Worm (Caenorhabditis elegans) whole organism, L4 larva: ENCODE data around the gene smf-2.

ENCODE experiments used
- F26F4.8 ChIP-seq: fragments of 200-800 bp; sonication (Bioruptor generic); conservative IDR thresholded peaks from 2 replicates; pipeline ENCODE4 v1.3.6; 2022; ENCODE audit warnings: missing genetic modification characterization, missing compliant biosample characterization
- ZK337.2 ChIP-seq: fragments of 200-800 bp; sonication (Bioruptor generic); IDR thresholded peaks from 2 replicates; pipeline ENCODE4 v1.3.6; 2022; ENCODE audit warnings: missing genetic modification reagents, missing genetic modification characterization, missing compliant biosample characterization
- aha-1 ChIP-seq: fragments of 150-350 bp; peaks from one replicate; lab custom pipeline; 2014; ENCODE audit warnings: missing biosample characterization, missing genetic modification characterization
- ceh-62 ChIP-seq: sonication (generic microtip); optimal IDR thresholded peaks from 2 replicates; lab custom pipeline; 2017; ENCODE audit warnings: missing biosample characterization, missing genetic modification characterization
- daf-12 ChIP-seq: fragments of 150-350 bp; optimal IDR thresholded peaks from 2 replicates; lab custom pipeline; 2014; ENCODE audit warnings: missing biosample characterization, missing genetic modification reagents, missing genetic modification characterization
- daf-16 ChIP-seq, 3 experiments: sonication (generic microtip); optimal IDR thresholded peaks; 2 replicates each; lab custom pipeline; 2016 to 2017; ENCODE audit warnings: missing genetic modification characterization in 3 of 3, missing genetic modification reagents in 3 of 3, mild to moderate bottlenecking in 2 of 3, missing compliant biosample characterization in 2 of 3, missing biosample characterization in 1 of 3, moderate library complexity in 1 of 3
- daf-8 ChIP-seq: fragments of 200-800 bp; sonication (Bioruptor generic); IDR thresholded peaks from 2 replicates; pipeline ENCODE4 v1.3.6; 2022; ENCODE audit warnings: missing genetic modification characterization, missing compliant biosample characterization
- dmd-6 ChIP-seq: fragments of 200-800 bp; sonication (Bioruptor generic); IDR thresholded peaks from 2 replicates; pipeline ENCODE4 v1.3.6; 2022; ENCODE audit warnings: missing genetic modification reagents, missing genetic modification characterization, missing compliant biosample characterization
- dve-1 ChIP-seq: sonication (generic microtip); optimal IDR thresholded peaks from 2 replicates; lab custom pipeline; 2017; ENCODE audit warnings: antibody characterized with exemption, mild to moderate bottlenecking, missing genetic modification characterization, missing compliant biosample characterization; ENCODE audit not compliant: insufficient read depth
- egl-27 ChIP-seq: sonication (generic microtip); optimal IDR thresholded peaks from 3 replicates; lab custom pipeline; 2017; ENCODE audit warnings: missing biosample characterization, missing genetic modification reagents, missing genetic modification characterization
- hif-1 ChIP-seq, 2 experiments: sonication (generic microtip); optimal IDR thresholded peaks; 2 replicates each; lab custom pipeline; 2016 to 2017; ENCODE audit warnings: missing compliant biosample characterization in 2 of 2, missing genetic modification characterization in 2 of 2, missing genetic modification reagents in 2 of 2, missing genotype in 2 of 2, mild to moderate bottlenecking in 1 of 2
- hlh-11 ChIP-seq: fragments of 200-800 bp; sonication (Bioruptor generic); optimal IDR thresholded peaks from 2 replicates; lab custom pipeline; 2018; ENCODE audit warnings: mild to moderate bottlenecking, missing genetic modification characterization, missing compliant biosample characterization
- hlh-30 ChIP-seq: sonication (generic microtip); optimal IDR thresholded peaks from 2 replicates; lab custom pipeline; 2017; ENCODE audit warnings: antibody characterized with exemption, mild to moderate bottlenecking, missing genetic modification characterization, missing compliant biosample characterization; ENCODE audit not compliant: insufficient read depth
- lin-38 ChIP-seq: fragments of 200-800 bp; sonication (Bioruptor generic); IDR thresholded peaks from 2 replicates; pipeline ENCODE4 v1.3.6; 2022; ENCODE audit warnings: missing genetic modification reagents, missing genetic modification characterization, missing compliant biosample characterization
- lsy-2 ChIP-seq, 2 experiments: fragments of 150-350 bp in 1 of 2; sonication (generic microtip) in 1 of 2; optimal IDR thresholded peaks; 2 replicates each; lab custom pipeline; 2014 to 2017; ENCODE audit warnings: missing biosample characterization in 2 of 2, missing genetic modification characterization in 2 of 2
- madf-9 ChIP-seq: fragments of 200-800 bp; sonication (Bioruptor generic); conservative IDR thresholded peaks from 2 replicates; pipeline ENCODE4 v1.3.6; 2022; ENCODE audit warnings: missing genetic modification reagents, missing genetic modification characterization, missing compliant biosample characterization
- mdl-1 ChIP-seq, 2 experiments: fragments of 150-350 bp in 1 of 2; sonication (generic microtip) in 1 of 2; optimal IDR thresholded peaks; 2 replicates each; lab custom pipeline; 2014 to 2017; ENCODE audit warnings: missing biosample characterization in 2 of 2, missing genetic modification characterization in 2 of 2
- mdt-29 ChIP-seq: fragments of 200-800 bp; sonication (Bioruptor generic); IDR thresholded peaks from 2 replicates; pipeline ENCODE4 v1.3.6; 2022; ENCODE audit warnings: missing genetic modification reagents, missing genetic modification characterization, missing compliant biosample characterization
- mep-1 ChIP-seq: fragments of 150-350 bp; sonication (generic microtip); optimal IDR thresholded peaks from 3 replicates; lab custom pipeline; 2014; ENCODE audit warnings: missing biosample characterization, missing genetic modification characterization
- mes-2 ChIP-seq: sonication (generic microtip); optimal IDR thresholded peaks from 2 replicates; lab custom pipeline; 2016; ENCODE audit warnings: missing genotype, mild to moderate bottlenecking, missing genetic modification characterization, missing compliant biosample characterization; ENCODE audit not compliant: poor library complexity, severe bottlenecking
- mxl-2 ChIP-seq: fragments of 200-800 bp; sonication (Bioruptor generic); conservative IDR thresholded peaks from 2 replicates; pipeline ENCODE4 v1.3.6; 2022; ENCODE audit warnings: missing genetic modification reagents, missing genetic modification characterization, missing compliant biosample characterization
- mxl-3 ChIP-seq: fragments of 200-800 bp; sonication (Bioruptor generic); optimal IDR thresholded peaks from 2 replicates; lab custom pipeline; 2018; ENCODE audit warnings: mild to moderate bottlenecking, missing genetic modification characterization, missing compliant biosample characterization
- nhr-10 ChIP-seq: fragments of 150-350 bp; optimal IDR thresholded peaks from 2 replicates; lab custom pipeline; 2014; ENCODE audit warnings: missing biosample characterization, missing genetic modification characterization
- nhr-102 ChIP-seq: sonication (generic microtip); optimal IDR thresholded peaks from 2 replicates; lab custom pipeline; 2016; ENCODE audit warnings: mild to moderate bottlenecking, missing genetic modification characterization, moderate library complexity, missing compliant biosample characterization
- nhr-11 ChIP-seq: fragments of 150-350 bp; optimal IDR thresholded peaks from 2 replicates; lab custom pipeline; 2014; ENCODE audit warnings: missing biosample characterization, missing genetic modification characterization
- nhr-111 ChIP-seq: fragments of 200-800 bp; sonication (Bioruptor generic); optimal IDR thresholded peaks from 2 replicates; lab custom pipeline; 2018; ENCODE audit warnings: mild to moderate bottlenecking, missing genetic modification characterization, missing compliant biosample characterization
- nhr-28 ChIP-seq: fragments of 150-350 bp; optimal IDR thresholded peaks from 2 replicates; lab custom pipeline; 2014; ENCODE audit warnings: missing biosample characterization, missing genetic modification characterization
- nhr-48 ChIP-seq: sonication (generic microtip); optimal IDR thresholded peaks from 2 replicates; lab custom pipeline; 2016; ENCODE audit warnings: mild to moderate bottlenecking, missing genetic modification characterization, missing compliant biosample characterization
- pha-4 ChIP-seq, 2 experiments: fragments of 150-350 bp in 1 of 2; fragments of 200-800 bp in 1 of 2; sonication (Bioruptor generic) in 1 of 2; IDR thresholded peaks in 1 of 2; optimal IDR thresholded peaks in 1 of 2; 2 replicates each; pipeline versions ENCODE4 v1.3.6 to Lab custom; 2014 to 2022; ENCODE audit warnings: missing genetic modification characterization in 2 of 2, missing genetic modification reagents in 2 of 2, missing biosample characterization in 1 of 2, missing compliant biosample characterization in 1 of 2
- spr-3 ChIP-seq: fragments of 200-800 bp; sonication (Bioruptor generic); optimal IDR thresholded peaks from 2 replicates; lab custom pipeline; 2018; ENCODE audit warnings: mild to moderate bottlenecking, missing genetic modification characterization, missing compliant biosample characterization
- unc-62 ChIP-seq, 3 experiments: fragments of 150-350 bp in 1 of 3; sonication (generic microtip); optimal IDR thresholded peaks in 2 of 3; peaks in 1 of 3; 1 replicate in 1 of 3; 2 replicates in 2 of 3; lab custom pipeline; 2014 to 2017; ENCODE audit warnings: missing biosample characterization in 3 of 3, missing genetic modification characterization in 3 of 3, missing genetic modification reagents in 3 of 3, missing genotype in 1 of 3
- zag-1 ChIP-seq: fragments of 150-350 bp; optimal IDR thresholded peaks from 2 replicates; lab custom pipeline; 2014; ENCODE audit warnings: missing biosample characterization, missing genetic modification characterization
- zfp-2 ChIP-seq: sonication (generic microtip); optimal IDR thresholded peaks from 2 replicates; lab custom pipeline; 2016; ENCODE audit warnings: mild to moderate bottlenecking, missing genetic modification characterization, missing compliant biosample characterization
- zip-11 ChIP-seq: fragments of 200-800 bp; sonication (Bioruptor generic); IDR thresholded peaks from 2 replicates; pipeline ENCODE4 v1.3.6; 2022; ENCODE audit warnings: missing genetic modification characterization, missing compliant biosample characterization
- zip-2 ChIP-seq: fragments of 150-350 bp; optimal IDR thresholded peaks from 2 replicates; lab custom pipeline; 2014; ENCODE audit warnings: missing biosample characterization, missing genetic modification characterization
- ztf-11 ChIP-seq: fragments of 150-350 bp; optimal IDR thresholded peaks from 2 replicates; lab custom pipeline; 2014; ENCODE audit warnings: missing biosample characterization, missing genetic modification characterization

Gene smf-2

ce11 chrX:6735494-6735893 is 17.0 kb upstream of the smf-2 start:
- TF ChIP-seq madf-9 (GFP tag; lab: Robert Waterston, UW) = no peak
- TF ChIP-seq zfp-2 (tag; lab: Kevin White, UChicago) = no peak
- TF ChIP-seq daf-12 (tag; lab: Kevin White, UChicago) = no peak
- TF ChIP-seq zag-1 (tag; lab: Kevin White, UChicago) = no peak
- TF ChIP-seq hlh-11 = peak; percentile 66
- TF ChIP-seq nhr-102 = peak; percentile 17
- TF ChIP-seq nhr-11 = peak; percentile 46
- no peak for TF ChIP-seq ceh-62 (tag; lab: Kevin White, UChicago)
- peak in 1 of 2 experiments; percentile 91 for TF ChIP-seq daf-16 (GFP tag; optimal IDR thresholded peaks at IDR 0.05; lab: Kevin White, UChicago)
- peak; percentile 23 for TF ChIP-seq daf-16 (tag; optimal IDR thresholded peaks at IDR 0.05; lab: Kevin White, UChicago)
- peak in 1 of 2 experiments; percentile 54 for TF ChIP-seq hif-1 (tag; optimal IDR thresholded peaks at IDR 0.05; lab: Kevin White, UChicago)
- TF ChIP-seq nhr-111 (GFP tag; lab: Kevin White, UChicago) = no peak
- TF ChIP-seq mdt-29 (GFP tag; lab: Robert Waterston, UW) = 0 out of 2 replicates have a peak, but pooled peaks have one; percentile 13
- TF ChIP-seq nhr-28 (tag; lab: Kevin White, UChicago) = peak; percentile 3
- TF ChIP-seq egl-27 (tag; lab: Kevin White, UChicago) = no peak
- TF ChIP-seq dve-1 = peak; percentile 60
- TF ChIP-seq aha-1 (tag; lab: Kevin White, UChicago) = peak; percentile 44
- TF ChIP-seq hlh-30 (tag; lab: Kevin White, UChicago) = peak; percentile 95
- peak; percentile 48 for TF ChIP-seq mxl-3 (GFP tag; lab: Kevin White, UChicago)
- no peak for TF ChIP-seq lin-38 (GFP tag; lab: Robert Waterston, UW)
- peak in 1 of 2 experiments; percentile 40 for TF ChIP-seq lsy-2 (tag; optimal IDR thresholded peaks at IDR 0.05; lab: Kevin White, UChicago)
- no peak for TF ChIP-seq mep-1 (tag; lab: Kevin White, UChicago)
- TF ChIP-seq unc-62 (GFP tag; optimal IDR thresholded peaks at IDR 0.05 in 1 of 2; lab: Kevin White, UChicago) = peak in 1 of 2 experiments; percentile 59
- TF ChIP-seq unc-62 (tag; optimal IDR thresholded peaks at IDR 0.05; lab: Kevin White, UChicago) = no peak
- TF ChIP-seq ZK337.2 (GFP tag; lab: Robert Waterston, UW) = no peak
- peak; percentile 64 for TF ChIP-seq nhr-48 (tag; lab: Kevin White, UChicago)
- TF ChIP-seq mdl-1 (tag; optimal IDR thresholded peaks at IDR 0.05; lab: Kevin White, UChicago) = peak; percentile 50 to 91
- TF ChIP-seq dmd-6 (GFP tag; lab: Robert Waterston, UW) = peak; percentile 41; the same call in 1 of the 2 replicates

DNA sequence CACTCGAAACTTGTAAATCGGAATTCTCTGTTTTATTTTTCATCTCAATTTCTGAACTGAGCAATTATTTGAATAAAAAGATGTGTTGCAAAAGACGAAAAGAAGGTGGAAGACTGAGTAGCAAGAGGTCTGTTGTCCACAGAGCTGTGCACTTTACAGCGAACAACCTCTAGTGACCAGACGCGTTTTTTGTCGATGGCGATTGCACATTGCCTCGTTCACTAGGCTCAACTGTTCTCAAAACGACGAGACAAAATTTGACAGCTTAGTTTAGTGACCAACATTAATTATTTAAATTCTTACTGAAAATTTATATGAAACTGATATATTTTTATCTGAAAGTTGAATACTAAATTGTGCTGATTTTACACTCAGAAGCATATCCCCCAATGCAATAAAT is 14.7 kb upstream of the smf-2 start, which contains the start of gene R03E9.2:
Gene R03E9.2 (minus strand): TSS at position 101 of the 400 bp plus-strand sequence.
- no peak for TF ChIP-seq unc-62 (GFP tag; optimal IDR thresholded peaks at IDR 0.05 in 1 of 2; lab: Kevin White, UChicago)
- no peak for TF ChIP-seq unc-62 (tag; optimal IDR thresholded peaks at IDR 0.05; lab: Kevin White, UChicago)

- peak; percentile 41 to 98 for TF ChIP-seq mdl-1 (tag; optimal IDR thresholded peaks at IDR 0.05; lab: Kevin White, UChicago)
- no peak for TF ChIP-seq mxl-2
- peak; percentile 45 for TF ChIP-seq lin-38 (GFP tag; lab: Robert Waterston, UW)
- TF ChIP-seq zag-1 (tag; lab: Kevin White, UChicago) = no peak
- peak; percentile 41 for TF ChIP-seq mep-1 (tag; lab: Kevin White, UChicago)
- TF ChIP-seq zip-11 (GFP tag; lab: Robert Waterston, UW) = no peak
- no peak for TF ChIP-seq nhr-48 (tag; lab: Kevin White, UChicago)
- TF ChIP-seq daf-16 (GFP tag; optimal IDR thresholded peaks at IDR 0.05; lab: Kevin White, UChicago) = peak in 1 of 2 experiments; percentile 19
- peak; percentile 46 for TF ChIP-seq daf-16 (tag; optimal IDR thresholded peaks at IDR 0.05; lab: Kevin White, UChicago)
- TF ChIP-seq hlh-11 = peak; percentile 68
- peak in 1 of 2 experiments; percentile 30 for TF ChIP-seq hif-1 (tag; optimal IDR thresholded peaks at IDR 0.05; lab: Kevin White, UChicago)
- peak; percentile 84 for TF ChIP-seq hlh-30 (tag; lab: Kevin White, UChicago)
- peak; percentile 23 for TF ChIP-seq dve-1
- no peak for TF ChIP-seq spr-3
- no peak for TF ChIP-seq F26F4.8 (GFP tag; lab: Robert Waterston, UW)
- TF ChIP-seq mes-2 (tag; lab: Kevin White, UChicago) = peak; percentile 45
- TF ChIP-seq pha-4 (GFP tag; IDR thresholded peaks at IDR 0.05; lab: Robert Waterston, UW) = no peak
- peak; percentile 92 for TF ChIP-seq pha-4 (tag; optimal IDR thresholded peaks at IDR 0.05; lab: Kevin White, UChicago)
- no peak for TF ChIP-seq nhr-10 (tag; lab: Kevin White, UChicago)
- TF ChIP-seq lsy-2 (tag; optimal IDR thresholded peaks at IDR 0.05; lab: Kevin White, UChicago) = peak in 1 of 2 experiments; percentile 48
- TF ChIP-seq ztf-11 = no peak
- peak; percentile 11 for TF ChIP-seq nhr-28 (tag; lab: Kevin White, UChicago)
- no peak for TF ChIP-seq zip-2 (tag; lab: Kevin White, UChicago)
- no peak for TF ChIP-seq daf-8 (GFP tag; lab: Robert Waterston, UW)
Observed at ce11 chrX:6729593-6729992, 11.1 kb upstream of the smf-2 start, which contains the start of gene K11G12.6. TSS of gene K11G12.6 (minus strand) at chrX:6729657.
